Fruit fly (Drosophila melanogaster) whole organism, embryonic: Measurements from ENCODE around the gene jus.

ENCODE experiments used
- Antp ChIP-seq: fragments of 200-800 bp; sonication (Bioruptor generic); optimal IDR thresholded peaks from 3 replicates; lab custom pipeline; 2016; ENCODE audit warnings: missing biosample characterization, missing genetic modification characterization
- Asciz ChIP-seq: fragments of 200-800 bp; sonication (Bioruptor generic); optimal IDR thresholded peaks from 2 replicates; lab custom pipeline; 2017; ENCODE audit warnings: missing biosample characterization, mild to moderate bottlenecking, missing genetic modification characterization, missing genetic modification reagents
- B-H2 ChIP-seq: fragments of 200-800 bp; sonication (Bioruptor generic); optimal IDR thresholded peaks from 2 replicates; lab custom pipeline; 2018; ENCODE audit warnings: missing biosample characterization, mild to moderate bottlenecking, missing genetic modification characterization
- Bdp1 ChIP-seq: fragments of 200-800 bp; sonication (Bioruptor generic); optimal IDR thresholded peaks from 3 replicates; lab custom pipeline; 2016; ENCODE audit warnings: missing biosample characterization, missing genetic modification characterization
- CG10366 ChIP-seq: fragments of 200-800 bp; sonication (Bioruptor generic); IDR thresholded peaks from 2 replicates; pipeline ENCODE4 v1.3.6; 2022; ENCODE audit warnings: missing biosample characterization, missing genetic modification characterization
- CG10431 ChIP-seq: fragments of 200-800 bp; sonication (Bioruptor generic); optimal IDR thresholded peaks from 3 replicates; lab custom pipeline; 2018; ENCODE audit warnings: missing biosample characterization, mild to moderate bottlenecking, missing genetic modification characterization
- CG11695 ChIP-seq: fragments of 200-800 bp; sonication (Bioruptor generic); IDR thresholded peaks from 3 replicates; pipeline ENCODE4 v1.3.6; 2022; ENCODE audit warnings: missing biosample characterization, missing genetic modification characterization
- CG18764 ChIP-seq: fragments of 200-800 bp; sonication (Bioruptor generic); optimal IDR thresholded peaks from 3 replicates; lab custom pipeline; 2016; ENCODE audit warnings: missing biosample characterization, missing genetic modification characterization
- CG34376 ChIP-seq: fragments of 200-800 bp; sonication (Bioruptor generic); optimal IDR thresholded peaks from 2 replicates; lab custom pipeline; 2018; ENCODE audit warnings: missing biosample characterization, mild to moderate bottlenecking, missing genetic modification characterization
- CG4820 ChIP-seq: fragments of 200-800 bp; sonication (Bioruptor generic); optimal IDR thresholded peaks from 3 replicates; lab custom pipeline; 2016; ENCODE audit warnings: missing biosample characterization, missing genetic modification characterization
- CG4854 ChIP-seq: fragments of 200-800 bp; sonication (Bioruptor generic); optimal IDR thresholded peaks from 2 replicates; lab custom pipeline; 2016; ENCODE audit warnings: missing biosample characterization, missing genetic modification characterization, inconsistent platforms
- CG5180 ChIP-seq: fragments of 200-800 bp; sonication (Bioruptor generic); optimal IDR thresholded peaks from 3 replicates; lab custom pipeline; 2017; ENCODE audit warnings: missing biosample characterization, missing genetic modification characterization, mild to moderate bottlenecking, moderate library complexity, missing genetic modification reagents
- CG5953 ChIP-seq: fragments of 200-800 bp; sonication (Bioruptor generic); IDR thresholded peaks from 2 replicates; pipeline ENCODE4 v1.3.6; 2022; ENCODE audit warnings: missing biosample characterization, missing genetic modification characterization
- CG7271 ChIP-seq: fragments of 200-800 bp; sonication (Bioruptor generic); optimal IDR thresholded peaks from 2 replicates; lab custom pipeline; 2018; ENCODE audit warnings: missing biosample characterization, mild to moderate bottlenecking, missing genetic modification characterization, moderate library complexity
- CG7556 ChIP-seq: fragments of 200-800 bp; sonication (Bioruptor generic); optimal IDR thresholded peaks from 2 replicates; lab custom pipeline; 2017; ENCODE audit warnings: missing biosample characterization, mild to moderate bottlenecking, missing genetic modification characterization
- CG9215 ChIP-seq: fragments of 200-800 bp; sonication (Bioruptor generic); IDR thresholded peaks from 2 replicates; pipeline ENCODE4 v1.3.6; 2022; ENCODE audit warnings: missing biosample characterization, missing genetic modification characterization
- CTCF ChIP-seq: fragments of 200-800 bp; sonication (Bioruptor generic); optimal IDR thresholded peaks from 2 replicates; lab custom pipeline; 2017; ENCODE audit warnings: missing biosample characterization, mild to moderate bottlenecking, missing genetic modification characterization, moderate library complexity
- Deaf1 ChIP-seq: fragments of 200-800 bp; optimal IDR thresholded peaks from 3 replicates; lab custom pipeline; 2019; ENCODE audit warnings: missing biosample characterization, mild to moderate bottlenecking, missing genetic modification characterization, moderate library complexity
- Dek ChIP-seq: fragments of 200-800 bp; sonication (Bioruptor generic); optimal IDR thresholded peaks from 3 replicates; lab custom pipeline; 2019; ENCODE audit warnings: missing biosample characterization, mild to moderate bottlenecking, missing genetic modification characterization, moderate library complexity
- Dfd ChIP-seq, 2 experiments: fragments of >200 bp; optimal IDR thresholded peaks; 2 replicates each; lab custom pipeline; 2017; ENCODE audit warnings: missing biosample characterization in 2 of 2, missing genetic modification characterization in 2 of 2
- Dip3 ChIP-seq: fragments of 200-800 bp; sonication (Bioruptor generic); optimal IDR thresholded peaks from 3 replicates; lab custom pipeline; 2016; ENCODE audit warnings: missing biosample characterization, missing genetic modification characterization
- Dp ChIP-seq: fragments of 200-800 bp; sonication (Bioruptor generic); optimal IDR thresholded peaks from 2 replicates; lab custom pipeline; 2018; ENCODE audit warnings: missing biosample characterization, mild to moderate bottlenecking, missing genetic modification characterization, moderate library complexity
- Ets65A ChIP-seq: fragments of 200-800 bp; sonication (Bioruptor generic); peaks from one replicate; lab custom pipeline; 2016; ENCODE audit warnings: missing biosample characterization, missing genetic modification characterization
- Gsc ChIP-seq: fragments of 200-800 bp; sonication (Bioruptor generic); IDR thresholded peaks from 2 replicates; pipeline ENCODE4 v1.3.6; 2022; ENCODE audit warnings: missing biosample characterization, missing genetic modification characterization
- HmgD ChIP-seq: fragments of 200-800 bp; sonication (Bioruptor generic); optimal IDR thresholded peaks from 3 replicates; lab custom pipeline; 2016; ENCODE audit warnings: missing biosample characterization, missing genetic modification characterization
- Hr51 ChIP-seq, 2 experiments: fragments of 200-800 bp; sonication (Bioruptor generic); optimal IDR thresholded peaks; 2 replicates in 1 of 2; 3 replicates in 1 of 2; lab custom pipeline; 2016 to 2018; ENCODE audit warnings: missing biosample characterization in 2 of 2, missing genetic modification characterization in 2 of 2, mild to moderate bottlenecking in 1 of 2, moderate library complexity in 1 of 2
- MESR4 ChIP-seq: fragments of 200-800 bp; sonication (Bioruptor generic); optimal IDR thresholded peaks from 2 replicates; lab custom pipeline; 2018; ENCODE audit warnings: missing biosample characterization, mild to moderate bottlenecking, missing genetic modification characterization, moderate library complexity
- Max ChIP-seq: fragments of 200-800 bp; sonication (Bioruptor generic); optimal IDR thresholded peaks from 2 replicates; lab custom pipeline; 2016; ENCODE audit warnings: missing biosample characterization, mild to moderate bottlenecking, missing genetic modification characterization
- NC2β ChIP-seq: fragments of 200-800 bp; sonication (Bioruptor generic); optimal IDR thresholded peaks from 2 replicates; lab custom pipeline; 2016; ENCODE audit warnings: missing biosample characterization, missing genetic modification characterization
- Usf ChIP-seq: fragments of 200-800 bp; sonication (Bioruptor generic); optimal IDR thresholded peaks from 2 replicates; lab custom pipeline; 2017; ENCODE audit warnings: missing genotype, missing biosample characterization, missing genetic modification characterization
- YL-1 ChIP-seq: fragments of 200-800 bp; sonication (Bioruptor generic); optimal IDR thresholded peaks from 3 replicates; lab custom pipeline; 2017; ENCODE audit warnings: missing biosample characterization, mild to moderate bottlenecking, missing genetic modification characterization
- ap ChIP-seq: fragments of 200-800 bp; sonication (Bioruptor generic); IDR thresholded peaks from 2 replicates; pipeline ENCODE4 v1.3.6; 2022; ENCODE audit warnings: missing biosample characterization, missing genetic modification characterization
- cad ChIP-seq: fragments of >200 bp; optimal IDR thresholded peaks from 2 replicates; lab custom pipeline; 2017; ENCODE audit warnings: missing biosample characterization, missing genetic modification characterization
- caup ChIP-seq: fragments of 200-800 bp; sonication (Bioruptor generic); optimal IDR thresholded peaks from 3 replicates; lab custom pipeline; 2017; ENCODE audit warnings: missing biosample characterization, mild to moderate bottlenecking, missing genetic modification characterization, moderate library complexity; ENCODE audit not compliant: severe bottlenecking
- cg ChIP-seq: fragments of 200-800 bp; sonication (Bioruptor generic); optimal IDR thresholded peaks from 3 replicates; lab custom pipeline; 2019; ENCODE audit warnings: missing biosample characterization, mild to moderate bottlenecking, missing genetic modification characterization, moderate library complexity
- crc ChIP-seq: fragments of 200-800 bp; sonication (Bioruptor generic); optimal IDR thresholded peaks from 2 replicates; lab custom pipeline; 2016; ENCODE audit warnings: missing biosample characterization, missing genetic modification characterization
- cwo ChIP-seq: fragments of 200-800 bp; sonication (Bioruptor generic); optimal IDR thresholded peaks from 3 replicates; lab custom pipeline; 2017; ENCODE audit warnings: missing biosample characterization, missing genetic modification characterization, mild to moderate bottlenecking, moderate library complexity, missing genetic modification reagents
- dan ChIP-seq: fragments of 200-800 bp; sonication (Bioruptor generic); IDR thresholded peaks from 2 replicates; pipeline ENCODE4 v1.3.6; 2022; ENCODE audit warnings: missing biosample characterization, missing genetic modification characterization
- dmrt11E ChIP-seq: fragments of 200-800 bp; sonication (Bioruptor generic); optimal IDR thresholded peaks from 3 replicates; lab custom pipeline; 2018; ENCODE audit warnings: missing biosample characterization, mild to moderate bottlenecking, missing genetic modification characterization, moderate library complexity
- gt ChIP-seq: fragments of 200-800 bp; sonication (Bioruptor generic); IDR thresholded peaks from 2 replicates; pipeline ENCODE4 v1.3.6; 2022; ENCODE audit warnings: missing biosample characterization, missing genetic modification characterization
- ind ChIP-seq: fragments of 200-800 bp; sonication (Bioruptor generic); optimal IDR thresholded peaks from 3 replicates; lab custom pipeline; 2016; ENCODE audit warnings: missing biosample characterization, missing genetic modification characterization
- nerfin-1 ChIP-seq: fragments of 200-800 bp; sonication (Bioruptor generic); optimal IDR thresholded peaks from 3 replicates; lab custom pipeline; 2019; ENCODE audit warnings: missing biosample characterization, mild to moderate bottlenecking, missing genetic modification characterization, moderate library complexity
- odd ChIP-seq: fragments of 200-800 bp; sonication (Bioruptor generic); optimal IDR thresholded peaks from 2 replicates; lab custom pipeline; 2017; ENCODE audit warnings: missing biosample characterization, mild to moderate bottlenecking, missing genetic modification characterization
- phol ChIP-seq: fragments of 200-800 bp; sonication (Bioruptor generic); optimal IDR thresholded peaks from 3 replicates; lab custom pipeline; 2018; ENCODE audit warnings: missing biosample characterization, mild to moderate bottlenecking, missing genetic modification characterization, moderate library complexity
- pita ChIP-seq: fragments of 200-800 bp; sonication (Bioruptor generic); optimal IDR thresholded peaks from 2 replicates; lab custom pipeline; 2017; ENCODE audit warnings: missing biosample characterization, mild to moderate bottlenecking, missing genetic modification characterization
- pzg ChIP-seq: fragments of 200-800 bp; sonication (Bioruptor generic); optimal IDR thresholded peaks from 3 replicates; lab custom pipeline; 2018; ENCODE audit warnings: missing biosample characterization, mild to moderate bottlenecking, missing genetic modification characterization, moderate library complexity
- rib ChIP-seq: fragments of 200-800 bp; sonication (Bioruptor generic); IDR thresholded peaks from 2 replicates; pipeline ENCODE4 v1.3.6; 2022; ENCODE audit warnings: missing biosample characterization, missing genetic modification characterization
- sens-2 ChIP-seq: fragments of 200-800 bp; sonication (Bioruptor generic); IDR thresholded peaks from 2 replicates; pipeline ENCODE4 v1.3.6; 2022; ENCODE audit warnings: missing biosample characterization, missing genetic modification characterization
- sna ChIP-seq: fragments of 200-800 bp; sonication (Bioruptor generic); IDR thresholded peaks from 2 replicates; pipeline ENCODE4 v1.3.6; 2022; ENCODE audit warnings: missing biosample characterization, missing genetic modification characterization; ENCODE audit not compliant: partially characterized antibody
- ssp ChIP-seq: fragments of 200-800 bp; sonication (Bioruptor generic); IDR thresholded peaks from 2 replicates; pipeline ENCODE4 v1.3.6; 2022; ENCODE audit warnings: missing biosample characterization, missing genetic modification characterization
- stc ChIP-seq: fragments of 200-800 bp; sonication (Bioruptor generic); IDR thresholded peaks from 2 replicates; pipeline ENCODE4 v1.3.6; 2022; ENCODE audit warnings: missing biosample characterization, missing genetic modification characterization
- tna ChIP-seq: fragments of 200-800 bp; sonication (Bioruptor generic); IDR thresholded peaks from 2 replicates; pipeline ENCODE4 v1.3.6; 2022; ENCODE audit warnings: missing biosample characterization, missing genetic modification characterization; ENCODE audit not compliant: partially characterized antibody

jus gene

dm6 chr3R:29138407-29138806 lies 56.4 kb downstream of the jus start, which contains the start of the genes Alg13 and superdeath (continued):
- TF ChIP-seq CG5180 (no peak), YL-1 (no peak), CG10431 (GFP tag; lab: Kevin White, UChicago) (no peak), odd (no peak), CG18764 (GFP tag; lab: Kevin White, UChicago) (no peak), NC2β (GFP tag; lab: Kevin White, UChicago) (no peak), nerfin-1 (peak; percentile 12), cwo (GFP tag; lab: Kevin White, UChicago) (no peak), MESR4 (GFP tag; lab: Kevin White, UChicago) (peak; percentile 24), CG34376 (peak; percentile 1), sens-2 (GFP tag; lab: Robert Waterston, UW) (no peak), stc (no peak), CG4854 (GFP tag; lab: Kevin White, UChicago) (no peak), CG11695 (GFP tag; lab: Robert Waterston, UW) (no peak), CTCF (GFP tag; lab: Kevin White, UChicago) (peak; percentile 2), Gsc (GFP tag; lab: Robert Waterston, UW) (no peak), rib (GFP tag; lab: Robert Waterston, UW) (no peak), pzg (GFP tag; lab: Kevin White, UChicago) (peak; percentile 62), sna (GFP tag; lab: Robert Waterston, UW) (no peak), Dp (GFP tag; lab: Kevin White, UChicago) (peak; percentile 10), B-H2 (GFP tag; lab: Kevin White, UChicago) (no peak), gt (GFP tag; lab: Robert Waterston, UW) (no peak), CG7556 (GFP tag; lab: Kevin White, UChicago) (no peak), cg (GFP tag; lab: Kevin White, UChicago) (no peak), CG9215 (no peak), crc (GFP tag; lab: Kevin White, UChicago) (no peak), CG5953 (GFP tag; lab: Robert Waterston, UW) (no peak), Ets65A (GFP tag; lab: Kevin White, UChicago) (no peak), CG4820 (no peak), Dfd (GFP tag; optimal IDR thresholded peaks at IDR 0.05; lab: Kevin White, UChicago) (no peak), Antp (GFP tag; lab: Kevin White, UChicago) (no peak), pita (GFP tag; lab: Kevin White, UChicago) (no peak), tna (GFP tag; lab: Robert Waterston, UW) (no peak), HmgD (GFP tag; lab: Kevin White, UChicago) (no peak), Bdp1 (GFP tag; lab: Kevin White, UChicago) (no peak), dmrt11E (tag; lab: Kevin White, UChicago) (no peak), CG7271 (tag; lab: Kevin White, UChicago) (no peak), cad (GFP tag; lab: Kevin White, UChicago) (no peak), CG10366 (GFP tag; lab: Robert Waterston, UW) (no peak), Hr51 (GFP tag; optimal IDR thresholded peaks at IDR 0.05; lab: Kevin White, UChicago) (no peak), dan (no peak), Dek (tag; lab: Kevin White, UChicago) (no peak), Usf (GFP tag; lab: Kevin White, UChicago) (no peak), Dip3 (GFP tag; lab: Kevin White, UChicago) (no peak), Max (GFP tag; lab: Kevin White, UChicago) (no peak), ind (no peak), Asciz (GFP tag; lab: Kevin White, UChicago) (no peak), ap (no peak), caup (GFP tag; lab: Kevin White, UChicago) (no peak), ssp (GFP tag; lab: Robert Waterston, UW) (no peak), Deaf1 (no peak), phol (tag; lab: Kevin White, UChicago) (peak; percentile 7)
